Worm (Caenorhabditis elegans) whole organism, mixed stage, embryonic: ENCODE results near the gene Y22D7AR.14.

Experiments
- M03D4.4 ChIP-seq: sonication (generic microtip); optimal IDR thresholded peaks from 2 replicates; lab custom pipeline; 2017; ENCODE audit warnings: mild to moderate bottlenecking, missing genetic modification characterization, missing compliant biosample characterization
- ces-1 ChIP-seq: fragments of 150-350 bp; optimal IDR thresholded peaks from 2 replicates; lab custom pipeline; 2014; ENCODE audit warnings: missing biosample characterization, missing genetic modification reagents, missing genetic modification characterization
- elt-1 ChIP-seq: sonication (generic microtip); optimal IDR thresholded peaks from 2 replicates; lab custom pipeline; 2017; ENCODE audit warnings: missing genetic modification characterization, mild to moderate bottlenecking, missing compliant biosample characterization, antibody characterized with exemption, moderate library complexity, borderline replicate concordance; ENCODE audit not compliant: insufficient read depth
- elt-3 ChIP-seq: fragments of 150-350 bp; optimal IDR thresholded peaks from 2 replicates; lab custom pipeline; 2014; ENCODE audit warnings: missing biosample characterization, missing genetic modification characterization
- lin-13 ChIP-seq: fragments of 150-350 bp; optimal IDR thresholded peaks from 2 replicates; lab custom pipeline; 2014; ENCODE audit warnings: missing biosample characterization, missing genetic modification characterization
- nhr-237 ChIP-seq: fragments of 150-350 bp; optimal IDR thresholded peaks from 2 replicates; lab custom pipeline; 2014; ENCODE audit warnings: missing biosample characterization, missing genetic modification characterization
- pha-4 ChIP-seq: fragments of 150-350 bp; optimal IDR thresholded peaks from 2 replicates; lab custom pipeline; 2018; ENCODE audit warnings: missing biosample characterization, missing genetic modification reagents, missing genetic modification characterization
- unc-39 ChIP-seq: fragments of 150-350 bp; optimal IDR thresholded peaks from 2 replicates; lab custom pipeline; 2014; ENCODE audit warnings: missing biosample characterization, missing genetic modification characterization

DNA sequence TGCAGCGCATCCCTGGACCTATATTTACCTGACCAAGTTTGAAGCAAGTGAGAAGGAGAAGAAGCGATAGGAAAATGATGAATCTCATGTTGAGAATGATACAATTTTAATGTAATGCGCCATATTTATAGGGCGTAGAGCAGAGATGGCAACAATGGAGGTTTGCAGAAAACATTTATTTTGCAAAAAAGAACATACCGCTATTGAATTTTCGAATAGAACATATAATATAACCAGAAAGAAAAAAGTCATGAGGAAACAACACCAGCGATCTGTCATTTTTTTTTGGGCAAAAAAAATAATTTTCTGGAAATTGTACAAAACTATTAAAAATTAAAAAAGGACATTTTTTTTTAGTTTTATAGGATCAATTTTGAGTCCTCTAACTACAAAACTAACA, 12.5 kb upstream of the Y22D7AR.14 start, which contains the start of gene spex-3:
- TF ChIP-seq elt-1 (tag; lab: Kevin White, UChicago) (no peak), lin-13 (tag; lab: Kevin White, UChicago) (no peak), pha-4 (tag; lab: Kevin White, UChicago) (no peak), ces-1 (no peak), elt-3 (tag; lab: Kevin White, UChicago) (no peak), nhr-237 (tag; lab: Kevin White, UChicago) (no peak), unc-39 (no peak), M03D4.4 (tag; lab: Kevin White, UChicago) (no peak)
